Fruit fly (Drosophila melanogaster) whole organism, prepupa: Measurements from ENCODE around the gene hth.
A peak's percentile ranks its signal among the peaks of the same experiment; 100 is the strongest.

Source experiments
- Blimp-1 ChIP-seq: fragments of 200-800 bp; sonication (Bioruptor generic); optimal IDR thresholded peaks from 3 replicates; lab custom pipeline; 2017; ENCODE audit warnings: missing biosample characterization, missing genetic modification characterization, mild to moderate bottlenecking, moderate library complexity, missing genetic modification reagents
- CG10631 ChIP-seq: fragments of 200-800 bp; sonication (Bioruptor generic); optimal IDR thresholded peaks from 2 replicates; lab custom pipeline; 2016; ENCODE audit warnings: missing biosample characterization, missing genetic modification characterization
- CG10669 ChIP-seq: fragments of 200-800 bp; sonication (Bioruptor generic); optimal IDR thresholded peaks from 3 replicates; lab custom pipeline; 2018; ENCODE audit warnings: missing biosample characterization, mild to moderate bottlenecking, missing genetic modification characterization, moderate library complexity
- CG11294 ChIP-seq: fragments of 200-800 bp; sonication (Bioruptor generic); IDR thresholded peaks from 2 replicates; pipeline ENCODE4 v1.3.6; 2022; ENCODE audit warnings: missing biosample characterization, missing genetic modification characterization
- CG11902 ChIP-seq: fragments of 200-800 bp; sonication (Bioruptor generic); optimal IDR thresholded peaks from 3 replicates; lab custom pipeline; 2016; ENCODE audit warnings: missing biosample characterization, missing genetic modification characterization
- CG3032 ChIP-seq: fragments of 200-800 bp; optimal IDR thresholded peaks from 2 replicates; lab custom pipeline; 2019; ENCODE audit warnings: missing biosample characterization, mild to moderate bottlenecking, missing genetic modification characterization, moderate library complexity
- CG31627 ChIP-seq: fragments of 200-800 bp; sonication (Bioruptor generic); optimal IDR thresholded peaks from 3 replicates; lab custom pipeline; 2016; ENCODE audit warnings: missing biosample characterization, missing genetic modification characterization
- CG32006 ChIP-seq: fragments of 200-800 bp; sonication (Bioruptor generic); optimal IDR thresholded peaks from 3 replicates; lab custom pipeline; 2017; ENCODE audit warnings: missing biosample characterization, mild to moderate bottlenecking, missing genetic modification characterization
- CG34406 ChIP-seq: fragments of 200-800 bp; sonication (Bioruptor generic); optimal IDR thresholded peaks from 3 replicates; lab custom pipeline; 2016; ENCODE audit warnings: missing biosample characterization, missing genetic modification characterization
- CG3919 ChIP-seq: fragments of 200-800 bp; sonication (Bioruptor generic); optimal IDR thresholded peaks from 3 replicates; lab custom pipeline; 2016; ENCODE audit warnings: missing biosample characterization, missing genetic modification characterization
- CG6163 ChIP-seq: fragments of 200-800 bp; sonication (Bioruptor generic); IDR thresholded peaks from 3 replicates; pipeline ENCODE4 v1.3.6; 2022; ENCODE audit warnings: missing biosample characterization, missing genetic modification characterization
- CG6276 ChIP-seq: fragments of 200-800 bp; sonication (Bioruptor generic); optimal IDR thresholded peaks from 2 replicates; lab custom pipeline; 2017; ENCODE audit warnings: missing biosample characterization, mild to moderate bottlenecking, missing genetic modification characterization
- CG6792 ChIP-seq: fragments of 200-800 bp; sonication (Bioruptor generic); optimal IDR thresholded peaks from 3 replicates; lab custom pipeline; 2016; ENCODE audit warnings: missing biosample characterization, missing genetic modification characterization
- CG6854 ChIP-seq: fragments of 200-800 bp; sonication (Bioruptor generic); optimal IDR thresholded peaks from 2 replicates; lab custom pipeline; 2017; ENCODE audit warnings: missing biosample characterization, mild to moderate bottlenecking, missing genetic modification characterization
- CG8119 ChIP-seq: fragments of 200-800 bp; sonication (Bioruptor generic); IDR thresholded peaks from 3 replicates; pipeline ENCODE4 v1.3.6; 2022; ENCODE audit warnings: missing biosample characterization, missing genetic modification characterization
- CG8319 ChIP-seq: fragments of 200-800 bp; sonication (Bioruptor generic); optimal IDR thresholded peaks from 3 replicates; lab custom pipeline; 2016; ENCODE audit warnings: missing biosample characterization, missing genetic modification characterization
- CG8632 ChIP-seq: fragments of 200-800 bp; sonication (Bioruptor generic); optimal IDR thresholded peaks from 3 replicates; lab custom pipeline; 2016; ENCODE audit warnings: missing biosample characterization, missing genetic modification characterization
- CG9139 ChIP-seq: fragments of 200-800 bp; sonication (Bioruptor generic); optimal IDR thresholded peaks from 3 replicates; lab custom pipeline; 2017; ENCODE audit warnings: missing biosample characterization, mild to moderate bottlenecking, missing genetic modification characterization
- Eip78C ChIP-seq: fragments of 200-800 bp; sonication (Bioruptor generic); peaks from one replicate; lab custom pipeline; 2016; ENCODE audit warnings: missing biosample characterization, missing genetic modification characterization
- Eip93F ChIP-seq: fragments of 200-800 bp; sonication (Bioruptor generic); optimal IDR thresholded peaks from 2 replicates; lab custom pipeline; 2016; ENCODE audit warnings: missing biosample characterization, mild to moderate bottlenecking, missing genetic modification characterization
- Ets21C ChIP-seq: fragments of 200-800 bp; sonication (Bioruptor generic); optimal IDR thresholded peaks from 3 replicates; lab custom pipeline; 2016; ENCODE audit warnings: missing biosample characterization, missing genetic modification characterization
- Ets96B ChIP-seq: fragments of 200-800 bp; optimal IDR thresholded peaks from 2 replicates; lab custom pipeline; 2019; ENCODE audit warnings: missing biosample characterization, mild to moderate bottlenecking, missing genetic modification characterization, moderate library complexity
- Hr39 ChIP-seq: fragments of 200-800 bp; sonication (Bioruptor generic); optimal IDR thresholded peaks from 2 replicates; lab custom pipeline; 2016; ENCODE audit warnings: missing biosample characterization, missing genetic modification characterization
- Hr4 ChIP-seq: fragments of 200-800 bp; sonication (Bioruptor generic); optimal IDR thresholded peaks from 3 replicates; lab custom pipeline; 2016; ENCODE audit warnings: missing biosample characterization, missing genetic modification characterization
- Lpt ChIP-seq: fragments of 200-800 bp; sonication (Bioruptor generic); optimal IDR thresholded peaks from 3 replicates; lab custom pipeline; 2016; ENCODE audit warnings: missing biosample characterization, missing genetic modification characterization
- Met ChIP-seq: fragments of 200-800 bp; sonication (Bioruptor generic); optimal IDR thresholded peaks from 3 replicates; lab custom pipeline; 2016; ENCODE audit warnings: missing biosample characterization, missing genetic modification characterization
- OdsH ChIP-seq: fragments of 200-800 bp; sonication (Bioruptor generic); optimal IDR thresholded peaks from 3 replicates; lab custom pipeline; 2016; ENCODE audit warnings: missing biosample characterization, missing genetic modification characterization
- Smox ChIP-seq: fragments of 200-800 bp; sonication (Bioruptor generic); optimal IDR thresholded peaks from 3 replicates; lab custom pipeline; 2016; ENCODE audit warnings: missing biosample characterization, missing genetic modification characterization
- Sox102F ChIP-seq: fragments of 200-800 bp; sonication (Bioruptor generic); optimal IDR thresholded peaks from 2 replicates; lab custom pipeline; 2016; ENCODE audit warnings: missing biosample characterization, mild to moderate bottlenecking, missing genetic modification characterization
- achi ChIP-seq: fragments of 200-800 bp; sonication (Bioruptor generic); optimal IDR thresholded peaks from 3 replicates; lab custom pipeline; 2016; ENCODE audit warnings: missing biosample characterization, missing genetic modification characterization
- cyc ChIP-seq: fragments of 200-800 bp; sonication (Bioruptor generic); optimal IDR thresholded peaks from 3 replicates; lab custom pipeline; 2016; ENCODE audit warnings: missing biosample characterization, missing genetic modification characterization
- dac ChIP-seq: fragments of 200-800 bp; sonication (Bioruptor generic); optimal IDR thresholded peaks from 2 replicates; lab custom pipeline; 2017; ENCODE audit warnings: missing biosample characterization, mild to moderate bottlenecking, missing genetic modification characterization
- eg ChIP-seq: fragments of 200-800 bp; sonication (Bioruptor generic); IDR thresholded peaks from 3 replicates; pipeline ENCODE4 v1.3.6; 2022; ENCODE audit warnings: missing biosample characterization, missing genetic modification characterization
- esn ChIP-seq: fragments of 200-800 bp; sonication (Bioruptor generic); optimal IDR thresholded peaks from 2 replicates; lab custom pipeline; 2016; ENCODE audit warnings: missing biosample characterization, mild to moderate bottlenecking, missing genetic modification characterization, moderate library complexity
- fd59A ChIP-seq: fragments of 200-800 bp; sonication (Bioruptor generic); optimal IDR thresholded peaks from 2 replicates; lab custom pipeline; 2017; ENCODE audit warnings: missing biosample characterization, mild to moderate bottlenecking, missing genetic modification characterization, missing genetic modification reagents
- fd85E ChIP-seq: fragments of 200-800 bp; sonication (Bioruptor generic); optimal IDR thresholded peaks from 3 replicates; lab custom pipeline; 2016; ENCODE audit warnings: missing biosample characterization, missing genetic modification characterization
- lz ChIP-seq: fragments of 200-800 bp; sonication (Bioruptor generic); optimal IDR thresholded peaks from 3 replicates; lab custom pipeline; 2016; ENCODE audit warnings: missing biosample characterization, missing genetic modification characterization
- pdm3 ChIP-seq: fragments of 200-800 bp; sonication (Bioruptor generic); optimal IDR thresholded peaks from 3 replicates; lab custom pipeline; 2016; ENCODE audit warnings: missing biosample characterization, missing genetic modification characterization
- salr ChIP-seq, 2 experiments: fragments of 200-800 bp; sonication (Bioruptor generic); optimal IDR thresholded peaks; 3 replicates each; lab custom pipeline; 2016 to 2018; ENCODE audit warnings: missing biosample characterization in 2 of 2, missing genetic modification characterization in 2 of 2, mild to moderate bottlenecking in 1 of 2
- ss ChIP-seq, 2 experiments: fragments of 200-800 bp; sonication (Bioruptor generic); optimal IDR thresholded peaks; 2 replicates in 1 of 2; 3 replicates in 1 of 2; lab custom pipeline; 2017 to 2018; ENCODE audit warnings: mild to moderate bottlenecking in 2 of 2, missing biosample characterization in 2 of 2, missing genetic modification characterization in 2 of 2, moderate library complexity in 1 of 2
- svp ChIP-seq: fragments of 200-800 bp; sonication (Bioruptor generic); peaks from one replicate; lab custom pipeline; 2016; ENCODE audit warnings: missing biosample characterization, missing genetic modification characterization
- topi ChIP-seq: fragments of 200-800 bp; sonication (Bioruptor generic); optimal IDR thresholded peaks from 3 replicates; lab custom pipeline; 2016; ENCODE audit warnings: missing biosample characterization, missing genetic modification characterization
- vri ChIP-seq: fragments of 200-800 bp; sonication (Bioruptor generic); optimal IDR thresholded peaks from 3 replicates; lab custom pipeline; 2016; ENCODE audit warnings: missing biosample characterization, mild to moderate bottlenecking, missing genetic modification characterization

The hth gene

dm6 chr3R:10648556-10649181, 9.3 kb upstream of the hth start:
- TF ChIP-seq Smox (GFP tag; lab: Kevin White, UChicago) (peak; percentile 35), CG10669 (no peak), Hr39 (GFP tag; lab: Kevin White, UChicago) (peak; percentile 46), CG34406 (GFP tag; lab: Kevin White, UChicago) (no peak), CG32006 (GFP tag; lab: Kevin White, UChicago) (peak; percentile 40), salr (GFP tag; optimal IDR thresholded peaks at IDR 0.05; lab: Kevin White, UChicago) (no peak), Sox102F (peak; percentile 36), Ets21C (peak; percentile 11), cyc (GFP tag; lab: Kevin White, UChicago) (peak; percentile 6), CG10631 (peak; percentile 13), OdsH (no peak), Met (GFP tag; lab: Kevin White, UChicago) (peak; percentile 34), Hr4 (GFP tag; lab: Kevin White, UChicago) (peak; percentile 27), achi (GFP tag; lab: Kevin White, UChicago) (peak; percentile 7), CG31627 (GFP tag; lab: Kevin White, UChicago) (peak; percentile 41), svp (GFP tag; lab: Kevin White, UChicago) (peak; percentile 53), CG3919 (no peak), topi (GFP tag; lab: Kevin White, UChicago) (peak; percentile 25), esn (GFP tag; lab: Kevin White, UChicago) (peak; percentile 33), Eip78C (peak; percentile 64)
- TF ChIP-seq, all 60 proteins: peak for 15

- no peak for TF ChIP-seq ss (GFP tag; optimal IDR thresholded peaks at IDR 0.05; lab: Kevin White, UChicago)
- TF ChIP-seq fd59A (GFP tag; lab: Kevin White, UChicago) = no peak
- no peak for TF ChIP-seq CG3032 (tag; lab: Kevin White, UChicago)
- TF ChIP-seq Hr4 (GFP tag; lab: Kevin White, UChicago) = no peak
- no peak for TF ChIP-seq vri (GFP tag; lab: Kevin White, UChicago)
- no peak for TF ChIP-seq CG8632 (GFP tag; lab: Kevin White, UChicago)
These were observed 7.8 kb upstream of the hth start for dm6 chr3R:10647171-10647570.

- no peak for TF ChIP-seq CG32006 (GFP tag; lab: Kevin White, UChicago)
- no peak for TF ChIP-seq CG6854 (GFP tag; lab: Kevin White, UChicago)
- no peak for TF ChIP-seq CG10669
- TF ChIP-seq CG6276 (GFP tag; lab: Kevin White, UChicago) = no peak
These were observed 6.1 kb upstream of the hth start for dm6 chr3R:10645508-10645907.

- no peak for TF ChIP-seq CG9139 (GFP tag; lab: Kevin White, UChicago)
- TF ChIP-seq CG32006 (GFP tag; lab: Kevin White, UChicago) = peak; percentile 31
- TF ChIP-seq Lpt (GFP tag; lab: Kevin White, UChicago) = no peak
- no peak for TF ChIP-seq CG8632 (GFP tag; lab: Kevin White, UChicago)
- TF ChIP-seq pdm3 (GFP tag; lab: Kevin White, UChicago) = no peak
- no peak for TF ChIP-seq CG6792 (GFP tag; lab: Kevin White, UChicago)
- peak; percentile 41; the same call in 1 of the 3 replicates for TF ChIP-seq CG6163 (GFP tag; lab: Robert Waterston, UW)
- no peak for TF ChIP-seq svp (GFP tag; lab: Kevin White, UChicago)
- TF ChIP-seq CG8119 (GFP tag; lab: Robert Waterston, UW) = no peak
- no peak for TF ChIP-seq Eip93F (GFP tag; lab: Kevin White, UChicago)
- TF ChIP-seq dac (GFP tag; lab: Kevin White, UChicago) = no peak
- TF ChIP-seq CG10631 = peak; percentile 14
- no peak for TF ChIP-seq fd85E (GFP tag; lab: Kevin White, UChicago)
- TF ChIP-seq CG3919 = peak; percentile 13
- no peak for TF ChIP-seq CG8319
- no peak for TF ChIP-seq Hr4 (GFP tag; lab: Kevin White, UChicago)
- no peak for TF ChIP-seq lz (GFP tag; lab: Kevin White, UChicago)
- no peak for TF ChIP-seq CG11902 (GFP tag; lab: Kevin White, UChicago)
- TF ChIP-seq Blimp-1 (GFP tag; lab: Kevin White, UChicago) = no peak
- TF ChIP-seq CG11294 (GFP tag; lab: Robert Waterston, UW) = no peak
- TF ChIP-seq Eip78C = peak; percentile 79
- no peak for TF ChIP-seq CG10669
- TF ChIP-seq Ets96B = no peak
- TF ChIP-seq eg (GFP tag; lab: Robert Waterston, UW) = peak; percentile 37; the same call in 1 of the 3 replicates
- no peak for TF ChIP-seq CG6276 (GFP tag; lab: Kevin White, UChicago)
- peak; percentile 4 for TF ChIP-seq CG3032 (tag; lab: Kevin White, UChicago)
- TF ChIP-seq CG34406 (GFP tag; lab: Kevin White, UChicago) = peak; percentile 15
These were observed 3.9 kb upstream of the hth start for dm6 chr3R:10643077-10643784.
